Worm (Caenorhabditis elegans) whole organism, young adult: ENCODE measurements around the gene Y40H4A.2.

Source experiments
- D2030.7 ChIP-seq: fragments of 200-800 bp; sonication (Bioruptor generic); IDR thresholded peaks from 2 replicates; pipeline ENCODE4 v1.3.6; 2022; ENCODE audit warnings: missing genetic modification reagents, missing genetic modification characterization, missing compliant biosample characterization
- F23B12.7 ChIP-seq: sonication (generic microtip); optimal IDR thresholded peaks from 2 replicates; lab custom pipeline; 2017; ENCODE audit warnings: missing genetic modification characterization, mild to moderate bottlenecking, missing compliant biosample characterization, antibody characterized with exemption, moderate library complexity; ENCODE audit not compliant: insufficient read depth
- F33H1.4 ChIP-seq: fragments of 200-800 bp; sonication (Bioruptor generic); IDR thresholded peaks from 2 replicates; pipeline ENCODE4 v1.3.6; 2022; ENCODE audit warnings: missing genetic modification reagents, missing genetic modification characterization, missing compliant biosample characterization
- F37B4.10 ChIP-seq: fragments of 200-800 bp; sonication (Bioruptor generic); IDR thresholded peaks from 2 replicates; pipeline ENCODE4 v1.3.6; 2022; ENCODE audit warnings: missing genetic modification characterization, missing compliant biosample characterization
- F39B2.1 ChIP-seq: fragments of 200-800 bp; sonication (Bioruptor generic); IDR thresholded peaks from 2 replicates; pipeline ENCODE4 v1.3.6; 2022; ENCODE audit warnings: missing genetic modification reagents, missing genetic modification characterization, missing compliant biosample characterization
- T26A5.8 ChIP-seq: sonication (generic microtip); optimal IDR thresholded peaks from 2 replicates; lab custom pipeline; 2016; ENCODE audit warnings: missing genetic modification characterization, missing compliant biosample characterization
- Y67H2A.10 ChIP-seq: fragments of 200-800 bp; sonication (Bioruptor generic); conservative IDR thresholded peaks from 2 replicates; pipeline ENCODE4 v1.3.6; 2022; ENCODE audit warnings: missing genetic modification reagents, missing genetic modification characterization, missing compliant biosample characterization
- Y79H2A.3 ChIP-seq: fragments of 200-800 bp; sonication (Bioruptor generic); conservative IDR thresholded peaks from 2 replicates; pipeline ENCODE4 v1.3.6; 2022; ENCODE audit warnings: missing genetic modification reagents, missing genetic modification characterization, missing compliant biosample characterization
- Y95B8A.8 ChIP-seq: fragments of 200-800 bp; sonication (Bioruptor generic); IDR thresholded peaks from 2 replicates; pipeline ENCODE4 v1.3.6; 2022; ENCODE audit warnings: missing genetic modification reagents, missing genetic modification characterization, missing compliant biosample characterization
- ama-1 ChIP-seq, 3 experiments: fragments of 150-350 bp in 1 of 3; sonication (generic microtip) in 2 of 3; optimal IDR thresholded peaks; 2 replicates each; lab custom pipeline; 2014 to 2018; ENCODE audit warnings: missing biosample characterization in 2 of 3, missing genetic modification characterization in 2 of 3, missing genetic modification reagents in 2 of 3
- attf-5 ChIP-seq: fragments of 200-800 bp; sonication (Bioruptor generic); optimal IDR thresholded peaks from 2 replicates; lab custom pipeline; 2018; ENCODE audit warnings: mild to moderate bottlenecking, missing genetic modification characterization, missing compliant biosample characterization
- bed-1 ChIP-seq: fragments of 200-800 bp; sonication (Bioruptor generic); IDR thresholded peaks from 2 replicates; pipeline ENCODE4 v1.3.6; 2022; ENCODE audit warnings: missing genetic modification reagents, missing genetic modification characterization, missing compliant biosample characterization
- ccch-3 ChIP-seq: fragments of 200-800 bp; sonication (Bioruptor generic); optimal IDR thresholded peaks from 2 replicates; lab custom pipeline; 2018; ENCODE audit warnings: mild to moderate bottlenecking, missing genetic modification characterization, missing compliant biosample characterization
- cebp-1 ChIP-seq, 2 experiments: fragments of 200-800 bp in 1 of 2; sonication (Bioruptor generic) in 1 of 2; sonication (generic microtip) in 1 of 2; IDR thresholded peaks in 1 of 2; optimal IDR thresholded peaks in 1 of 2; 2 replicates each; pipeline versions ENCODE4 v1.3.6 to Lab custom; 2017 to 2022; ENCODE audit warnings: missing compliant biosample characterization in 2 of 2, missing genetic modification characterization in 2 of 2, mild to moderate bottlenecking in 1 of 2, missing genetic modification reagents in 1 of 2, moderate library complexity in 1 of 2
- ceh-100 ChIP-seq: fragments of 200-800 bp; sonication (Bioruptor generic); IDR thresholded peaks from 2 replicates; pipeline ENCODE4 v1.3.6; 2022; ENCODE audit warnings: missing genetic modification reagents, missing genetic modification characterization, missing compliant biosample characterization
- ceh-40 ChIP-seq: fragments of 200-800 bp; sonication (Bioruptor generic); IDR thresholded peaks from 2 replicates; pipeline ENCODE4 v1.3.6; 2022; ENCODE audit warnings: missing genetic modification characterization, missing compliant biosample characterization
- dpff-1 ChIP-seq: sonication (generic microtip); optimal IDR thresholded peaks from 2 replicates; lab custom pipeline; 2017; ENCODE audit warnings: mild to moderate bottlenecking, missing genetic modification characterization, missing compliant biosample characterization
- dpl-1 ChIP-seq: fragments of 150-350 bp; optimal IDR thresholded peaks from 2 replicates; lab custom pipeline; 2014; ENCODE audit warnings: missing biosample characterization, missing genetic modification reagents, missing genetic modification characterization
- efl-1 ChIP-seq: fragments of 150-350 bp; optimal IDR thresholded peaks from 2 replicates; lab custom pipeline; 2014; ENCODE audit warnings: missing biosample characterization, missing genetic modification reagents, missing genetic modification characterization
- egl-44 ChIP-seq: fragments of 200-800 bp; sonication (Bioruptor generic); IDR thresholded peaks from 2 replicates; pipeline ENCODE4 v1.3.6; 2022; ENCODE audit warnings: missing genetic modification reagents, missing genetic modification characterization, missing compliant biosample characterization
- hlh-26 ChIP-seq: fragments of 200-800 bp; sonication (Bioruptor generic); conservative IDR thresholded peaks from 2 replicates; pipeline ENCODE4 v1.3.6; 2022; ENCODE audit warnings: missing genetic modification reagents, missing genetic modification characterization, missing compliant biosample characterization
- hmg-20 ChIP-seq: fragments of 200-800 bp; sonication (Bioruptor generic); IDR thresholded peaks from 2 replicates; pipeline ENCODE4 v1.3.6; 2022; ENCODE audit warnings: missing genetic modification reagents, missing genetic modification characterization, missing compliant biosample characterization
- hsf-1 ChIP-seq: fragments of 200-800 bp; sonication (Bioruptor generic); IDR thresholded peaks from 2 replicates; pipeline ENCODE4 v1.3.6; 2022; ENCODE audit warnings: missing genetic modification reagents, missing genetic modification characterization, missing compliant biosample characterization
- lsl-1 ChIP-seq: fragments of 200-800 bp; sonication (Bioruptor generic); optimal IDR thresholded peaks from 2 replicates; lab custom pipeline; 2018; ENCODE audit warnings: mild to moderate bottlenecking, missing genetic modification characterization, moderate library complexity, missing compliant biosample characterization
- madf-6 ChIP-seq: fragments of 200-800 bp; sonication (Bioruptor generic); IDR thresholded peaks from 2 replicates; pipeline ENCODE4 v1.3.6; 2022; ENCODE audit warnings: missing genetic modification reagents, missing genetic modification characterization, missing compliant biosample characterization
- mcd-1 ChIP-seq: fragments of 200-800 bp; sonication (Bioruptor generic); IDR thresholded peaks from 2 replicates; pipeline ENCODE4 v1.3.6; 2022; ENCODE audit warnings: missing genetic modification reagents, missing genetic modification characterization, missing compliant biosample characterization
- nfya-2 ChIP-seq: fragments of 200-800 bp; sonication (Bioruptor generic); IDR thresholded peaks from 2 replicates; pipeline ENCODE4 v1.3.6; 2022; ENCODE audit warnings: missing genetic modification reagents, missing genetic modification characterization, missing compliant biosample characterization
- nhr-179 ChIP-seq: sonication (generic microtip); optimal IDR thresholded peaks from 2 replicates; lab custom pipeline; 2016; ENCODE audit warnings: mild to moderate bottlenecking, missing genetic modification characterization, missing compliant biosample characterization
- nhr-80 ChIP-seq: sonication (generic microtip); optimal IDR thresholded peaks from 2 replicates; lab custom pipeline; 2016; ENCODE audit warnings: missing genetic modification characterization, missing compliant biosample characterization
- rec-8 ChIP-seq, 2 experiments: sonication (generic microtip); optimal IDR thresholded peaks; 2 replicates each; lab custom pipeline; 2016; ENCODE audit warnings: mild to moderate bottlenecking in 2 of 2, missing genetic modification characterization in 2 of 2, missing genetic modification reagents in 2 of 2, missing genotype in 2 of 2, missing biosample characterization in 1 of 2, missing compliant biosample characterization in 1 of 2, moderate library complexity in 1 of 2
- rpc-1 ChIP-seq, 2 experiments: fragments of 150-350 bp in 1 of 2; sonication (generic microtip) in 1 of 2; optimal IDR thresholded peaks; 2 replicates each; lab custom pipeline; 2014 to 2018; ENCODE audit warnings: missing biosample characterization in 1 of 2, missing genetic modification characterization in 1 of 2, missing genetic modification reagents in 1 of 2, missing genotype in 1 of 2
- snpc-1.3 ChIP-seq: sonication (generic microtip); optimal IDR thresholded peaks from 2 replicates; lab custom pipeline; 2017; ENCODE audit warnings: missing genetic modification characterization, mild to moderate bottlenecking, missing compliant biosample characterization, antibody characterized with exemption, moderate library complexity, missing genotype, missing genetic modification reagents; ENCODE audit not compliant: insufficient read depth
- sptf-2 ChIP-seq: fragments of 200-800 bp; sonication (Bioruptor generic); optimal IDR thresholded peaks from 2 replicates; lab custom pipeline; 2018; ENCODE audit warnings: mild to moderate bottlenecking, missing genetic modification characterization, missing compliant biosample characterization
- tbx-9 ChIP-seq: sonication (generic microtip); optimal IDR thresholded peaks from 2 replicates; lab custom pipeline; 2016; ENCODE audit warnings: borderline replicate concordance, missing genetic modification characterization, inconsistent platforms, missing compliant biosample characterization
- xnd-1 ChIP-seq: sonication (generic microtip); optimal IDR thresholded peaks from 2 replicates; lab custom pipeline; 2016; ENCODE audit warnings: missing genotype, missing genetic modification reagents, missing genetic modification characterization, missing compliant biosample characterization
- ztf-18 ChIP-seq: sonication (generic microtip); optimal IDR thresholded peaks from 2 replicates; lab custom pipeline; 2016; ENCODE audit warnings: missing genotype, mild to moderate bottlenecking, missing genetic modification characterization, missing compliant biosample characterization
- ztf-22 ChIP-seq: fragments of 200-800 bp; sonication (Bioruptor generic); optimal IDR thresholded peaks from 2 replicates; lab custom pipeline; 2018; ENCODE audit warnings: mild to moderate bottlenecking, missing genetic modification characterization, moderate library complexity, missing compliant biosample characterization
- ztf-6 ChIP-seq: fragments of 200-800 bp; sonication (Bioruptor generic); IDR thresholded peaks from 2 replicates; pipeline ENCODE4 v1.3.6; 2022; ENCODE audit warnings: missing genetic modification reagents, missing genetic modification characterization, missing compliant biosample characterization

Gene Y40H4A.2

ce11 chrV:14609643-14610042 is 24.4 kb upstream of the Y40H4A.2 start, which contains the start of gene R11H6.4:
Gene R11H6.4 (plus strand): TSS chrV:14609943.
- no peak for TF ChIP-seq hlh-26 (GFP tag; lab: Robert Waterston, UW)
- no peak for TF ChIP-seq snpc-1.3 (tag; lab: Kevin White, UChicago)
- TF ChIP-seq T26A5.8 (tag; lab: Kevin White, UChicago), result no peak
- TF ChIP-seq Y67H2A.10 (GFP tag; lab: Robert Waterston, UW), result no peak
- no peak for TF ChIP-seq ccch-3 (GFP tag; lab: Kevin White, UChicago)
- TF ChIP-seq nfya-2 (GFP tag; lab: Robert Waterston, UW), result no peak
- TF ChIP-seq rpc-1 (optimal IDR thresholded peaks at IDR 0.05; lab: Kevin White, UChicago), result no peak
- TF ChIP-seq rpc-1 (tag; optimal IDR thresholded peaks at IDR 0.05; lab: Kevin White, UChicago), result no peak
- no peak for TF ChIP-seq D2030.7 (GFP tag; lab: Robert Waterston, UW)

ce11 chrV:14603755-14604154 is 18.5 kb upstream of the Y40H4A.2 start:
- TF ChIP-seq rec-8 (tag; optimal IDR thresholded peaks at IDR 0.05; lab: Kevin White, UChicago) (no peak), nhr-179 (tag; lab: Kevin White, UChicago) (no peak), ztf-22 (no peak), dpff-1 (tag; lab: Kevin White, UChicago) (no peak), F39B2.1 (GFP tag; lab: Robert Waterston, UW) (no peak), hmg-20 (GFP tag; lab: Robert Waterston, UW) (no peak)
- TF ChIP-seq, all 124 proteins: peak for 0

- no peak for TF ChIP-seq ceh-100 (GFP tag; lab: Robert Waterston, UW)
Observed at ce11 chrV:14599972-14600371, 14.7 kb upstream of the Y40H4A.2 start, which contains the start of gene glb-22. Gene glb-22 (plus strand): TSS chrV:14600272.

ce11 chrV:14597681-14598184 is 12.5 kb upstream of the Y40H4A.2 start, which contains the start of gene R11H6.2:
Gene R11H6.2 (plus strand): TSS chrV:14598006.
- TF ChIP-seq attf-5 (GFP tag; lab: Kevin White, UChicago) (peak; percentile 44), dpl-1 (GFP tag; lab: Kevin White, UChicago) (no peak), ztf-6 (GFP tag; lab: Robert Waterston, UW) (no peak), tbx-9 (no peak), ama-1 (optimal IDR thresholded peaks at IDR 0.05; lab: Kevin White, UChicago) (no peak), ama-1 (GFP tag; optimal IDR thresholded peaks at IDR 0.05; lab: Kevin White, UChicago) (no peak), dpff-1 (tag; lab: Kevin White, UChicago) (no peak), ceh-100 (GFP tag; lab: Robert Waterston, UW) (no peak), xnd-1 (tag; lab: Kevin White, UChicago) (no peak), F37B4.10 (no peak), mcd-1 (GFP tag; lab: Robert Waterston, UW) (peak; percentile 68), cebp-1 (GFP tag; IDR thresholded peaks at IDR 0.05; lab: Robert Waterston, UW) (no peak), cebp-1 (tag; optimal IDR thresholded peaks at IDR 0.05; lab: Kevin White, UChicago) (peak; percentile 19), madf-6 (GFP tag; lab: Robert Waterston, UW) (no peak)

ce11 chrV:14597005-14597680 is 11.9 kb upstream of the Y40H4A.2 start, which contains the start of gene pes-9:
Gene pes-9 (minus strand): TSS chrV:14597034.
- TF ChIP-seq Y79H2A.3 (no peak), F37B4.10 (no peak), ztf-18 (tag; lab: Kevin White, UChicago) (no peak), egl-44 (GFP tag; lab: Robert Waterston, UW) (no peak), madf-6 (GFP tag; lab: Robert Waterston, UW) (peak; percentile 43), T26A5.8 (tag; lab: Kevin White, UChicago) (no peak), ceh-40 (GFP tag; lab: Robert Waterston, UW) (no peak), D2030.7 (GFP tag; lab: Robert Waterston, UW) (no peak), nhr-80 (tag; lab: Kevin White, UChicago) (peak; percentile 52), efl-1 (peak; percentile 12), F23B12.7 (tag; lab: Kevin White, UChicago) (no peak), Y95B8A.8 (GFP tag; lab: Robert Waterston, UW) (no peak), lsl-1 (GFP tag; lab: Kevin White, UChicago) (peak; percentile 74), bed-1 (GFP tag; lab: Robert Waterston, UW) (no peak), sptf-2 (no peak), hsf-1 (GFP tag; lab: Robert Waterston, UW) (no peak), F33H1.4 (GFP tag; lab: Robert Waterston, UW) (peak; percentile 78)
- TF ChIP-seq, all 124 proteins: peak for 5
